Fruit fly (Drosophila melanogaster) whole organism, embryonic: ENCODE data around the gene Invadolysin.

Experiments
- ATbp ChIP-seq: fragments of 200-800 bp; sonication (Bioruptor generic); optimal IDR thresholded peaks from 2 replicates; lab custom pipeline; 2017; ENCODE audit warnings: missing biosample characterization, mild to moderate bottlenecking, missing genetic modification characterization, missing genetic modification reagents
- Bteb2 ChIP-seq: fragments of 200-800 bp; sonication (Bioruptor generic); optimal IDR thresholded peaks from 2 replicates; lab custom pipeline; 2016; ENCODE audit warnings: missing biosample characterization, missing genetic modification characterization
- CG10209 ChIP-seq: fragments of 200-800 bp; sonication (Bioruptor generic); optimal IDR thresholded peaks from 3 replicates; lab custom pipeline; 2017; ENCODE audit warnings: missing biosample characterization, mild to moderate bottlenecking, missing genetic modification characterization, missing genetic modification reagents
- CG11696 ChIP-seq: fragments of 200-800 bp; sonication (Bioruptor generic); IDR thresholded peaks from 2 replicates; pipeline ENCODE4 v1.3.6; 2022; ENCODE audit warnings: missing biosample characterization, missing genetic modification characterization
- CG13296 ChIP-seq: fragments of 200-800 bp; sonication (Bioruptor generic); optimal IDR thresholded peaks from 3 replicates; lab custom pipeline; 2018; ENCODE audit warnings: missing biosample characterization, mild to moderate bottlenecking, missing genetic modification characterization
- CG14050 ChIP-seq: fragments of 200-800 bp; sonication (Bioruptor generic); IDR thresholded peaks from 3 replicates; pipeline ENCODE4 v1.3.6; 2022; ENCODE audit warnings: missing biosample characterization, missing genetic modification characterization
- CG1647 ChIP-seq: fragments of 200-800 bp; sonication (Bioruptor generic); optimal IDR thresholded peaks from 3 replicates; lab custom pipeline; 2016; ENCODE audit warnings: missing biosample characterization, missing genetic modification characterization
- CG17328 ChIP-seq: fragments of 200-800 bp; sonication (Bioruptor generic); IDR thresholded peaks from 2 replicates; pipeline ENCODE4 v1.3.6; 2022; ENCODE audit warnings: missing biosample characterization, missing genetic modification characterization
- CG17612 ChIP-seq: fragments of 200-800 bp; sonication (Bioruptor generic); IDR thresholded peaks from 2 replicates; pipeline ENCODE4 v1.3.6; 2022; ENCODE audit warnings: missing biosample characterization, missing genetic modification characterization
- CG17912 ChIP-seq: fragments of 200-800 bp; sonication (Bioruptor generic); optimal IDR thresholded peaks from 2 replicates; lab custom pipeline; 2018; ENCODE audit warnings: missing biosample characterization, mild to moderate bottlenecking, missing genetic modification characterization
- CG2712 ChIP-seq: fragments of 200-800 bp; optimal IDR thresholded peaks from 3 replicates; lab custom pipeline; 2019; ENCODE audit warnings: missing biosample characterization, mild to moderate bottlenecking, missing genetic modification characterization, moderate library complexity
- CG30431 ChIP-seq: fragments of 200-800 bp; sonication (Bioruptor generic); optimal IDR thresholded peaks from 2 replicates; lab custom pipeline; 2017; ENCODE audit warnings: missing biosample characterization, missing genetic modification characterization
- CG31224 ChIP-seq: fragments of 200-800 bp; sonication (Bioruptor generic); IDR thresholded peaks from 2 replicates; pipeline ENCODE4 v1.3.6; 2022; ENCODE audit warnings: missing biosample characterization, missing genetic modification characterization
- CG33557 ChIP-seq: fragments of 200-800 bp; sonication (Bioruptor generic); optimal IDR thresholded peaks from 2 replicates; lab custom pipeline; 2019; ENCODE audit warnings: missing biosample characterization, mild to moderate bottlenecking, missing genetic modification characterization, moderate library complexity
- CG4730 ChIP-seq: fragments of 200-800 bp; sonication (Bioruptor generic); IDR thresholded peaks from 2 replicates; pipeline ENCODE4 v1.3.6; 2022; ENCODE audit warnings: missing biosample characterization, missing genetic modification characterization
- CG6689 ChIP-seq: fragments of 200-800 bp; sonication (Bioruptor generic); IDR thresholded peaks from 2 replicates; pipeline ENCODE4 v1.3.6; 2022; ENCODE audit warnings: missing biosample characterization, missing genetic modification characterization
- CG8478 ChIP-seq: fragments of >200 bp; optimal IDR thresholded peaks from 2 replicates; lab custom pipeline; 2018
- CG8944 ChIP-seq: fragments of 200-800 bp; sonication (Bioruptor generic); optimal IDR thresholded peaks from 3 replicates; lab custom pipeline; 2016; ENCODE audit warnings: missing biosample characterization, missing genetic modification characterization
- CG9609 ChIP-seq: fragments of 200-800 bp; sonication (Bioruptor generic); optimal IDR thresholded peaks from 3 replicates; lab custom pipeline; 2016; ENCODE audit warnings: missing biosample characterization, missing genetic modification characterization
- CHES-1-like ChIP-seq: fragments of 200-800 bp; sonication (Bioruptor generic); optimal IDR thresholded peaks from 2 replicates; lab custom pipeline; 2016; ENCODE audit warnings: missing biosample characterization, missing genetic modification characterization
- Camta ChIP-seq: fragments of 200-800 bp; sonication (Bioruptor generic); optimal IDR thresholded peaks from 2 replicates; lab custom pipeline; 2016; ENCODE audit warnings: missing biosample characterization, missing genetic modification characterization
- Chrac-16 ChIP-seq: fragments of 200-800 bp; sonication (Bioruptor generic); optimal IDR thresholded peaks from 3 replicates; lab custom pipeline; 2016; ENCODE audit warnings: missing biosample characterization, missing genetic modification characterization
- Dll ChIP-seq: fragments of 200-800 bp; sonication (Bioruptor generic); IDR thresholded peaks from 4 replicates; pipeline ENCODE4 v1.3.6; 2022; ENCODE audit warnings: missing biosample characterization, missing genetic modification characterization; ENCODE audit not compliant: partially characterized antibody
- Doc3 ChIP-seq: fragments of 200-800 bp; sonication (Bioruptor generic); IDR thresholded peaks from 3 replicates; pipeline ENCODE4 v1.3.6; 2022; ENCODE audit warnings: missing biosample characterization, missing genetic modification characterization; ENCODE audit not compliant: partially characterized antibody
- MTF-1 ChIP-seq: fragments of 200-800 bp; sonication (Bioruptor generic); optimal IDR thresholded peaks from 2 replicates; lab custom pipeline; 2018; ENCODE audit warnings: missing biosample characterization, mild to moderate bottlenecking, missing genetic modification characterization, borderline replicate concordance
- NfI ChIP-seq: fragments of 200-800 bp; sonication (Bioruptor generic); optimal IDR thresholded peaks from 3 replicates; lab custom pipeline; 2018; ENCODE audit warnings: missing biosample characterization, mild to moderate bottlenecking, missing genetic modification characterization, moderate library complexity
- Oaz ChIP-seq: fragments of 200-800 bp; sonication (Bioruptor generic); IDR thresholded peaks from 2 replicates; pipeline ENCODE4 v1.3.6; 2022; ENCODE audit warnings: missing biosample characterization, missing genetic modification characterization
- Pdp1 ChIP-seq, 2 experiments: fragments of 200-800 bp; sonication (Bioruptor generic); optimal IDR thresholded peaks; 3 replicates each; lab custom pipeline; 2016; ENCODE audit warnings: missing biosample characterization in 2 of 2, missing genetic modification characterization in 2 of 2, mild to moderate bottlenecking in 1 of 2, moderate library complexity in 1 of 2
- Poxn ChIP-seq: fragments of 200-800 bp; sonication (Bioruptor generic); IDR thresholded peaks from 2 replicates; pipeline ENCODE4 v1.3.6; 2022; ENCODE audit warnings: missing biosample characterization, missing genetic modification characterization
- Sry-β ChIP-seq: fragments of 200-800 bp; sonication (Bioruptor generic); optimal IDR thresholded peaks from 2 replicates; lab custom pipeline; 2018; ENCODE audit warnings: missing biosample characterization, mild to moderate bottlenecking, missing genetic modification characterization, moderate library complexity
- dmrt99B ChIP-seq: fragments of 200-800 bp; sonication (Bioruptor generic); optimal IDR thresholded peaks from 2 replicates; lab custom pipeline; 2018; ENCODE audit warnings: missing biosample characterization, mild to moderate bottlenecking, missing genetic modification characterization, moderate library complexity
- dysf ChIP-seq: fragments of 200-800 bp; sonication (Bioruptor generic); IDR thresholded peaks from 3 replicates; pipeline ENCODE4 v1.3.6; 2022; ENCODE audit warnings: missing biosample characterization, missing genetic modification characterization
- eyg ChIP-seq: fragments of 200-800 bp; sonication (Bioruptor generic); optimal IDR thresholded peaks from 3 replicates; lab custom pipeline; 2016; ENCODE audit warnings: missing biosample characterization, missing genetic modification characterization
- fd102C ChIP-seq: fragments of 200-800 bp; sonication (Bioruptor generic); optimal IDR thresholded peaks from 2 replicates; lab custom pipeline; 2018; ENCODE audit warnings: missing biosample characterization, mild to moderate bottlenecking, missing genetic modification characterization, moderate library complexity
- grau ChIP-seq: fragments of 200-800 bp; optimal IDR thresholded peaks from 3 replicates; lab custom pipeline; 2019; ENCODE audit warnings: missing biosample characterization, mild to moderate bottlenecking, missing genetic modification characterization, moderate library complexity
- gro ChIP-seq: fragments of 200-800 bp; sonication (Bioruptor generic); optimal IDR thresholded peaks from 2 replicates; lab custom pipeline; 2016; ENCODE audit warnings: missing biosample characterization, missing genetic modification characterization
- gsb ChIP-seq: fragments of 200-800 bp; sonication (Bioruptor generic); IDR thresholded peaks from 2 replicates; pipeline ENCODE4 v1.3.6; 2022; ENCODE audit warnings: missing biosample characterization, missing genetic modification characterization
- hth ChIP-seq: fragments of >200 bp; optimal IDR thresholded peaks from 2 replicates; lab custom pipeline; 2017; ENCODE audit warnings: inconsistent platforms
- nerfin-2 ChIP-seq: fragments of 200-800 bp; sonication (Bioruptor generic); IDR thresholded peaks from 2 replicates; pipeline ENCODE4 v1.3.6; 2022; ENCODE audit warnings: missing biosample characterization, missing genetic modification characterization; ENCODE audit not compliant: partially characterized antibody
- pb ChIP-seq: fragments of 200-800 bp; sonication (Bioruptor generic); optimal IDR thresholded peaks from 3 replicates; lab custom pipeline; 2016; ENCODE audit warnings: missing biosample characterization, missing genetic modification characterization
- sisA ChIP-seq: fragments of 200-800 bp; sonication (Bioruptor generic); IDR thresholded peaks from 2 replicates; pipeline ENCODE4 v1.3.6; 2022; ENCODE audit warnings: missing biosample characterization, missing genetic modification characterization
- slbo ChIP-seq: fragments of 200-800 bp; sonication (Bioruptor generic); IDR thresholded peaks from 2 replicates; pipeline ENCODE4 v1.3.6; 2022; ENCODE audit warnings: missing biosample characterization, missing genetic modification characterization
- trem ChIP-seq: fragments of 200-800 bp; optimal IDR thresholded peaks from 3 replicates; lab custom pipeline; 2019; ENCODE audit warnings: missing biosample characterization, mild to moderate bottlenecking, missing genetic modification characterization, moderate library complexity
- ttk ChIP-seq: fragments of 200-800 bp; sonication (Bioruptor generic); IDR thresholded peaks from 2 replicates; pipeline ENCODE4 v2.1.2; 2022; ENCODE audit warnings: missing biosample characterization, missing genetic modification characterization
- wek ChIP-seq: fragments of 200-800 bp; sonication (Bioruptor generic); optimal IDR thresholded peaks from 3 replicates; lab custom pipeline; 2018; ENCODE audit warnings: missing biosample characterization, mild to moderate bottlenecking, missing genetic modification characterization, moderate library complexity
- z ChIP-seq: fragments of 200-800 bp; sonication (Bioruptor generic); IDR thresholded peaks from 3 replicates; pipeline ENCODE4 v1.3.6; 2022; ENCODE audit warnings: missing biosample characterization, missing genetic modification characterization

Gene Invadolysin

dm6 chr3R:10100498-10101196 lies 43.8 kb upstream of the Invadolysin start (continued):
- TF ChIP-seq fd102C (no peak), Chrac-16 (GFP tag; lab: Kevin White, UChicago) (no peak), ttk (0 out of 2 replicates have a peak, but pooled peaks have one; percentile 21), Doc3 (no peak), CG13296 (no peak), nerfin-2 (peak; percentile 29; the same call in 1 of the 2 replicates), CG17328 (no peak), CG6689 (GFP tag; lab: Robert Waterston, UW) (no peak), MTF-1 (GFP tag; lab: Kevin White, UChicago) (peak; percentile 17), z (GFP tag; lab: Robert Waterston, UW) (no peak), CG8478 (no peak), slbo (peak; percentile 74), CG31224 (GFP tag; lab: Robert Waterston, UW) (no peak), CHES-1-like (GFP tag; lab: Kevin White, UChicago) (no peak), NfI (GFP tag; lab: Kevin White, UChicago) (peak; percentile 48), Camta (GFP tag; lab: Kevin White, UChicago) (no peak), CG9609 (GFP tag; lab: Kevin White, UChicago) (no peak), dysf (GFP tag; lab: Robert Waterston, UW) (peak; percentile 45; the same call in 1 of the 3 replicates), CG33557 (GFP tag; lab: Kevin White, UChicago) (no peak), CG14050 (no peak), CG17912 (GFP tag; lab: Kevin White, UChicago) (peak; percentile 45), CG4730 (GFP tag; lab: Robert Waterston, UW) (0 out of 2 replicates have a peak, but pooled peaks have one; percentile 18), CG30431 (GFP tag; lab: Kevin White, UChicago) (no peak), wek (GFP tag; lab: Kevin White, UChicago) (no peak), eyg (GFP tag; lab: Kevin White, UChicago) (no peak), sisA (GFP tag; lab: Robert Waterston, UW) (peak; percentile 56), Bteb2 (GFP tag; lab: Kevin White, UChicago) (no peak), CG17612 (GFP tag; lab: Robert Waterston, UW) (peak; percentile 64; the same call in 1 of the 2 replicates), CG2712 (peak; percentile 6), Sry-β (GFP tag; lab: Kevin White, UChicago) (no peak), CG10209 (GFP tag; lab: Kevin White, UChicago) (peak; percentile 8), gsb (GFP tag; lab: Robert Waterston, UW) (no peak), Oaz (GFP tag; lab: Robert Waterston, UW) (no peak), grau (tag; lab: Kevin White, UChicago) (peak; percentile 36), CG11696 (GFP tag; lab: Robert Waterston, UW) (no peak), Poxn (GFP tag; lab: Robert Waterston, UW) (no peak), hth (lab: Kevin White, UChicago) (no peak), trem (no peak), gro (GFP tag; lab: Kevin White, UChicago) (peak; percentile 60), ATbp (peak; percentile 47), Dll (GFP tag; lab: Robert Waterston, UW) (no peak), CG1647 (no peak), CG8944 (GFP tag; lab: Kevin White, UChicago) (no peak), pb (GFP tag; lab: Kevin White, UChicago) (no peak), Pdp1 (GFP tag; optimal IDR thresholded peaks at IDR 0.05; lab: Kevin White, UChicago) (peak; percentile 13 to 19), dmrt99B (tag; lab: Kevin White, UChicago) (peak; percentile 1)
